Worm (Caenorhabditis elegans): Measurements from ENCODE around the gene K06B4.4.

Gene K06B4.4

DNA sequence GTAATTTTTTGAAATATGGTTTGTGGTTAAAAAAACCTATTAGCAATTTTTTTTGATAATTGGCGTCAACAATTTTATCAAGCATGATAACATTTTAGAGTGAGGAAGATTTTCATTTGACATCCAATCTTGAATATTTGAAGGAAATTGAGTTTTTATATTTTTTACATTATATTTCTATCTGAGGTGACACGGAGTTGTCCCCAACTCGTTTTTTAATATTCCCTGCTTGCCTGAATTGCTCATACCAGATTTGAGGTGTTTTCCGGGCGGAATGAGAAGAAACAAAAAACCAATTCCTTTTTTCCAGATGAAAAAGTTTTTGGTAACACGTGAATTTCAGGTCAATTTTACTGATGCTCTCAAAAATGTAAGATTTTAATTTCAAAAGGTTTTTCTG is 50.6 kb downstream of the K06B4.4 start, which contains the start of gene Y6E2A.7:
TSS of gene Y6E2A.7 (plus strand) at position 301 of the 400 bp plus-strand sequence.
- TF ChIP-seq hlh-30 (tag; optimal IDR thresholded peaks at IDR 0.05; ENCODE audit: insufficient read depth) (no peak), F49E8.2 (tag; optimal IDR thresholded peaks at IDR 0.05; ENCODE audit: borderline replicate concordance) (no peak), nhr-25 (tag; optimal IDR thresholded peaks at IDR 0.05; ENCODE audit: borderline replicate concordance, insufficient read depth) (no peak), lim-7 (GFP tag; IDR thresholded peaks at IDR 0.05) (no peak), F10B5.3 (tag; optimal IDR thresholded peaks at IDR 0.05) (no peak), ceh-44 (GFP tag; IDR thresholded peaks at IDR 0.05) (no peak), D1046.2 (GFP tag; IDR thresholded peaks at IDR 0.05) (no peak), skn-1 (tag; optimal IDR thresholded peaks at IDR 0.05) (no peak), madf-9 (GFP tag; conservative IDR thresholded peaks at IDR 0.05) (no peak), Y105C5A.15 (GFP tag; IDR thresholded peaks at IDR 0.05) (no peak), nhr-237 (tag; optimal IDR thresholded peaks at IDR 0.05) (no peak), lir-3 (tag; optimal IDR thresholded peaks at IDR 0.05) (no peak), pqm-1 (tag; optimal IDR thresholded peaks at IDR 0.05) (no peak), zag-1 (tag; optimal IDR thresholded peaks at IDR 0.05) (no peak), Y5F2A.4 (GFP tag; optimal IDR thresholded peaks at IDR 0.05) (no peak), aha-1 (tag) (no peak)
